Fruit fly (Drosophila melanogaster) whole organism, embryonic: ENCODE data around the gene CG7407.

Source experiments
- Atf-2 ChIP-seq: fragments of 200-800 bp; sonication (Bioruptor generic); optimal IDR thresholded peaks from 2 replicates; lab custom pipeline; 2016; ENCODE audit warnings: missing biosample characterization, missing genetic modification characterization
- B-H2 ChIP-seq: fragments of 200-800 bp; sonication (Bioruptor generic); optimal IDR thresholded peaks from 2 replicates; lab custom pipeline; 2018; ENCODE audit warnings: missing biosample characterization, mild to moderate bottlenecking, missing genetic modification characterization
- Blimp-1 ChIP-seq: fragments of 200-800 bp; sonication (Bioruptor generic); optimal IDR thresholded peaks from 3 replicates; lab custom pipeline; 2018; ENCODE audit warnings: missing biosample characterization, missing genetic modification characterization, mild to moderate bottlenecking, moderate library complexity, missing genetic modification reagents
- CG12155 ChIP-seq: fragments of 200-800 bp; sonication (Bioruptor generic); optimal IDR thresholded peaks from 3 replicates; lab custom pipeline; 2016; ENCODE audit warnings: missing biosample characterization, missing genetic modification characterization
- CG12744 ChIP-seq: fragments of 200-800 bp; sonication (Bioruptor generic); optimal IDR thresholded peaks from 2 replicates; lab custom pipeline; 2016; ENCODE audit warnings: missing biosample characterization, missing genetic modification characterization
- CG13296 ChIP-seq: fragments of 200-800 bp; sonication (Bioruptor generic); optimal IDR thresholded peaks from 3 replicates; lab custom pipeline; 2018; ENCODE audit warnings: missing biosample characterization, mild to moderate bottlenecking, missing genetic modification characterization
- CG13624 ChIP-seq: fragments of 200-800 bp; sonication (Bioruptor generic); optimal IDR thresholded peaks from 2 replicates; lab custom pipeline; 2016; ENCODE audit warnings: missing biosample characterization, missing genetic modification characterization
- CG14667 ChIP-seq: fragments of 200-800 bp; sonication (Bioruptor generic); IDR thresholded peaks from 2 replicates; pipeline ENCODE4 v1.3.6; 2022; ENCODE audit warnings: missing biosample characterization, missing genetic modification characterization
- CG1647 ChIP-seq: fragments of 200-800 bp; sonication (Bioruptor generic); optimal IDR thresholded peaks from 3 replicates; lab custom pipeline; 2016; ENCODE audit warnings: missing biosample characterization, missing genetic modification characterization
- CG17568 ChIP-seq: fragments of 200-800 bp; sonication (Bioruptor generic); optimal IDR thresholded peaks from 2 replicates; lab custom pipeline; 2018; ENCODE audit warnings: missing biosample characterization, mild to moderate bottlenecking, missing genetic modification characterization, moderate library complexity
- CG30403 ChIP-seq: fragments of 200-800 bp; sonication (Bioruptor generic); optimal IDR thresholded peaks from 3 replicates; lab custom pipeline; 2016; ENCODE audit warnings: missing biosample characterization, missing genetic modification characterization
- CG3065 ChIP-seq: fragments of 200-800 bp; sonication (Bioruptor generic); optimal IDR thresholded peaks from 2 replicates; lab custom pipeline; 2016; ENCODE audit warnings: missing biosample characterization, missing genetic modification characterization
- CG32532 ChIP-seq: fragments of 200-800 bp; sonication (Bioruptor generic); IDR thresholded peaks from 2 replicates; pipeline ENCODE4 v1.3.6; 2022; ENCODE audit warnings: missing biosample characterization, missing genetic modification characterization
- CG4360 ChIP-seq: fragments of 200-800 bp; sonication (Bioruptor generic); IDR thresholded peaks from 2 replicates; pipeline ENCODE4 v1.3.6; 2022; ENCODE audit warnings: missing biosample characterization, missing genetic modification characterization
- CG4820 ChIP-seq: fragments of 200-800 bp; sonication (Bioruptor generic); optimal IDR thresholded peaks from 3 replicates; lab custom pipeline; 2016; ENCODE audit warnings: missing biosample characterization, missing genetic modification characterization
- CG4854 ChIP-seq: fragments of 200-800 bp; sonication (Bioruptor generic); optimal IDR thresholded peaks from 2 replicates; lab custom pipeline; 2016; ENCODE audit warnings: missing biosample characterization, missing genetic modification characterization, inconsistent platforms
- CG5953 ChIP-seq: fragments of 200-800 bp; sonication (Bioruptor generic); IDR thresholded peaks from 2 replicates; pipeline ENCODE4 v1.3.6; 2022; ENCODE audit warnings: missing biosample characterization, missing genetic modification characterization
- CG6854 ChIP-seq: fragments of 200-800 bp; sonication (Bioruptor generic); optimal IDR thresholded peaks from 3 replicates; lab custom pipeline; 2017; ENCODE audit warnings: missing biosample characterization, mild to moderate bottlenecking, missing genetic modification characterization
- CG7271 ChIP-seq: fragments of 200-800 bp; sonication (Bioruptor generic); optimal IDR thresholded peaks from 2 replicates; lab custom pipeline; 2018; ENCODE audit warnings: missing biosample characterization, mild to moderate bottlenecking, missing genetic modification characterization, moderate library complexity
- CG7786 ChIP-seq: fragments of 200-800 bp; sonication (Bioruptor generic); optimal IDR thresholded peaks from 2 replicates; lab custom pipeline; 2016; ENCODE audit warnings: missing biosample characterization, missing genetic modification characterization
- CG8388 ChIP-seq: fragments of 200-800 bp; sonication (Bioruptor generic); optimal IDR thresholded peaks from 2 replicates; lab custom pipeline; 2019; ENCODE audit warnings: missing biosample characterization, mild to moderate bottlenecking, missing genetic modification characterization, moderate library complexity
- CG9876 ChIP-seq: fragments of 200-800 bp; sonication (Bioruptor generic); optimal IDR thresholded peaks from 2 replicates; lab custom pipeline; 2016; ENCODE audit warnings: missing biosample characterization, missing genetic modification characterization
- CkIIα-i1 ChIP-seq: fragments of 200-800 bp; sonication (Bioruptor generic); IDR thresholded peaks from 2 replicates; pipeline ENCODE4 v1.3.6; 2022; ENCODE audit warnings: missing biosample characterization, missing genetic modification characterization
- Dfd ChIP-seq, 2 experiments: fragments of >200 bp; optimal IDR thresholded peaks; 2 replicates each; lab custom pipeline; 2017; ENCODE audit warnings: missing biosample characterization in 2 of 2, missing genetic modification characterization in 2 of 2
- Hr3 ChIP-seq: fragments of 200-800 bp; sonication (Bioruptor generic); optimal IDR thresholded peaks from 3 replicates; lab custom pipeline; 2016; ENCODE audit warnings: missing biosample characterization, missing genetic modification characterization
- MESR4 ChIP-seq: fragments of 200-800 bp; sonication (Bioruptor generic); optimal IDR thresholded peaks from 2 replicates; lab custom pipeline; 2018; ENCODE audit warnings: missing biosample characterization, mild to moderate bottlenecking, missing genetic modification characterization, moderate library complexity
- Nf-YA ChIP-seq: fragments of 200-800 bp; sonication (Bioruptor generic); IDR thresholded peaks from 2 replicates; pipeline ENCODE4 v1.3.6; 2022; ENCODE audit warnings: missing biosample characterization, missing genetic modification characterization
- Sox100B ChIP-seq: fragments of 200-800 bp; sonication (Bioruptor generic); optimal IDR thresholded peaks from 3 replicates; lab custom pipeline; 2018; ENCODE audit warnings: missing biosample characterization, mild to moderate bottlenecking, missing genetic modification characterization
- Ssrp ChIP-seq: fragments of 200-800 bp; sonication (Bioruptor generic); optimal IDR thresholded peaks from 2 replicates; lab custom pipeline; 2018; ENCODE audit warnings: missing biosample characterization, mild to moderate bottlenecking, missing genetic modification characterization, moderate library complexity
- ase ChIP-seq: fragments of 200-800 bp; sonication (Bioruptor generic); IDR thresholded peaks from 3 replicates; pipeline ENCODE4 v1.3.6; 2022; ENCODE audit warnings: missing biosample characterization, missing genetic modification characterization
- bab2 ChIP-seq: fragments of 200-800 bp; sonication (Bioruptor generic); optimal IDR thresholded peaks from 2 replicates; lab custom pipeline; 2016; ENCODE audit warnings: missing biosample characterization, missing genetic modification characterization
- hbn ChIP-seq: fragments of 200-800 bp; sonication (Bioruptor generic); IDR thresholded peaks from 2 replicates; pipeline ENCODE4 v1.3.6; 2022; ENCODE audit warnings: missing biosample characterization, missing genetic modification characterization; ENCODE audit not compliant: partially characterized antibody
- lilli ChIP-seq: fragments of 200-800 bp; sonication (Bioruptor generic); optimal IDR thresholded peaks from 3 replicates; lab custom pipeline; 2016; ENCODE audit warnings: missing biosample characterization, missing genetic modification characterization
- lov ChIP-seq, 2 experiments: fragments of 200-800 bp in 1 of 2; fragments of >200 bp in 1 of 2; sonication (Bioruptor generic) in 1 of 2; IDR thresholded peaks in 1 of 2; optimal IDR thresholded peaks in 1 of 2; 2 replicates in 1 of 2; 3 replicates in 1 of 2; pipeline versions ENCODE4 v1.3.6 to Lab custom; 2017 to 2022; ENCODE audit warnings: missing biosample characterization in 1 of 2, missing genetic modification characterization in 1 of 2
- nmo ChIP-seq: fragments of 200-800 bp; sonication (Bioruptor generic); optimal IDR thresholded peaks from 2 replicates; lab custom pipeline; 2018; ENCODE audit warnings: missing biosample characterization, mild to moderate bottlenecking, missing genetic modification characterization, moderate library complexity
- nom ChIP-seq: fragments of 200-800 bp; sonication (Bioruptor generic); optimal IDR thresholded peaks from 2 replicates; lab custom pipeline; 2017; ENCODE audit warnings: missing biosample characterization, missing genetic modification characterization, mild to moderate bottlenecking, moderate library complexity, missing genetic modification reagents
- otp ChIP-seq: fragments of 200-800 bp; sonication (Bioruptor generic); IDR thresholded peaks from 3 replicates; pipeline ENCODE4, ENCODE4 v1.3.6; 2022; ENCODE audit warnings: missing biosample characterization, missing genetic modification characterization
- pan ChIP-seq, 4 experiments: fragments of >200 bp in 3 of 4; fragments of 200-800 bp in 1 of 4; sonication (Bioruptor generic) in 1 of 4; optimal IDR thresholded peaks in 3 of 4; IDR thresholded peaks in 1 of 4; 2 replicates each; pipeline versions ENCODE4 v1.3.6 to Lab custom; 2017 to 2022; ENCODE audit warnings: missing biosample characterization in 2 of 4, missing genetic modification characterization in 2 of 4, mixed read lengths in 1 of 4
- pros ChIP-seq: fragments of 200-800 bp; sonication (Bioruptor generic); optimal IDR thresholded peaks from 3 replicates; lab custom pipeline; 2019; ENCODE audit warnings: missing biosample characterization, mild to moderate bottlenecking, missing genetic modification characterization, moderate library complexity
- sqz ChIP-seq: fragments of 200-800 bp; sonication (Bioruptor generic); optimal IDR thresholded peaks from 3 replicates; lab custom pipeline; 2018; ENCODE audit warnings: missing biosample characterization, mild to moderate bottlenecking, missing genetic modification characterization
- ssp ChIP-seq: fragments of 200-800 bp; sonication (Bioruptor generic); IDR thresholded peaks from 2 replicates; pipeline ENCODE4 v1.3.6; 2022; ENCODE audit warnings: missing biosample characterization, missing genetic modification characterization
- stwl ChIP-seq: fragments of 200-800 bp; sonication (Bioruptor generic); optimal IDR thresholded peaks from 3 replicates; lab custom pipeline; 2018; ENCODE audit warnings: missing biosample characterization, mild to moderate bottlenecking, missing genetic modification characterization, moderate library complexity
- tgo ChIP-seq: fragments of 200-800 bp; sonication (Bioruptor generic); IDR thresholded peaks from 3 replicates; pipeline ENCODE4 v1.3.6; 2022; ENCODE audit warnings: missing biosample characterization, missing genetic modification characterization
- tll ChIP-seq, 2 experiments: fragments of 200-800 bp in 1 of 2; fragments of >200 bp in 1 of 2; sonication (Bioruptor generic) in 1 of 2; optimal IDR thresholded peaks; 2 replicates each; lab custom pipeline; 2017 to 2019; ENCODE audit warnings: missing biosample characterization in 2 of 2, missing genetic modification characterization in 2 of 2, mild to moderate bottlenecking in 1 of 2, moderate library complexity in 1 of 2
- usp ChIP-seq: fragments of >200 bp; optimal IDR thresholded peaks from 2 replicates; lab custom pipeline; 2017; ENCODE audit warnings: missing biosample characterization, missing genetic modification characterization
- vnd ChIP-seq: fragments of 200-800 bp; sonication (Bioruptor generic); IDR thresholded peaks from 3 replicates; pipeline ENCODE4 v1.3.6; 2022; ENCODE audit warnings: missing biosample characterization, missing genetic modification characterization; ENCODE audit not compliant: partially characterized antibody
- z ChIP-seq: fragments of 200-800 bp; sonication (Bioruptor generic); IDR thresholded peaks from 3 replicates; pipeline ENCODE4 v1.3.6; 2022; ENCODE audit warnings: missing biosample characterization, missing genetic modification characterization

CG7407 gene

dm6 chr3L:21839720-21840641 lies 16.7 kb downstream of the CG7407 start (continued):
- TF ChIP-seq sqz (GFP tag; lab: Kevin White, UChicago) (no peak), lilli (GFP tag; lab: Kevin White, UChicago) (peak; percentile 95), bab2 (peak; percentile 89), CG5953 (peak; percentile 90), CG17568 (GFP tag; lab: Kevin White, UChicago) (peak; percentile 87), CG30403 (GFP tag; lab: Kevin White, UChicago) (peak; percentile 95), Sox100B (peak; percentile 97), Ssrp (tag; lab: Kevin White, UChicago) (peak; percentile 91), CG9876 (GFP tag; lab: Kevin White, UChicago) (peak; percentile 78), CG8388 (GFP tag; lab: Kevin White, UChicago) (peak; percentile 90), CG13624 (GFP tag; lab: Kevin White, UChicago) (peak; percentile 94), Dfd (GFP tag; optimal IDR thresholded peaks at IDR 0.05; lab: Kevin White, UChicago) (no peak), vnd (0 out of 3 replicates have a peak, but pooled peaks have one; percentile 30), CG12155 (peak; percentile 84), CG4854 (GFP tag; lab: Kevin White, UChicago) (peak; percentile 91), CG1647 (GFP tag; lab: Kevin White, UChicago) (peak; percentile 96), B-H2 (GFP tag; lab: Kevin White, UChicago) (peak; percentile 82), CG14667 (GFP tag; lab: Robert Waterston, UW) (peak; percentile 89), CG4820 (peak; percentile 94), otp (GFP tag; lab: Robert Waterston, UW) (peak; percentile 86), nmo (GFP tag; lab: Kevin White, UChicago) (peak; percentile 96), Blimp-1 (GFP tag; lab: Kevin White, UChicago) (peak; percentile 91), CG3065 (GFP tag; lab: Kevin White, UChicago) (peak; percentile 66), usp (no peak), CG4360 (peak; percentile 80), Atf-2 (GFP tag; lab: Kevin White, UChicago) (peak; percentile 93), ssp (GFP tag; lab: Robert Waterston, UW) (peak; percentile 84), CG7786 (GFP tag; lab: Kevin White, UChicago) (peak; percentile 87), z (GFP tag; lab: Robert Waterston, UW) (peak; percentile 61; the same call in 1 of the 3 replicates), stwl (tag; lab: Kevin White, UChicago) (peak; percentile 3), hbn (no peak), CG7271 (tag; lab: Kevin White, UChicago) (peak; percentile 42), CG13296 (GFP tag; lab: Kevin White, UChicago) (peak; percentile 94), pros (no peak), CG32532 (GFP tag; lab: Robert Waterston, UW) (peak; percentile 89), MESR4 (GFP tag; lab: Kevin White, UChicago) (peak; percentile 4), CkIIα-i1 (GFP tag; lab: Robert Waterston, UW) (peak; percentile 78), ase (GFP tag; lab: Robert Waterston, UW) (peak; percentile 73; the same call in 2 of the 3 replicates), tll (GFP tag; optimal IDR thresholded peaks at IDR 0.05; lab: Kevin White, UChicago) (peak in 1 of 2 experiments; percentile 3), CG12744 (peak; percentile 91), CG6854 (GFP tag; lab: Kevin White, UChicago) (peak; percentile 88), pan (optimal IDR thresholded peaks at IDR 0.05; lab: Kevin White, UChicago) (no peak), pan (GFP tag; optimal IDR thresholded peaks at IDR 0.05 in 1 of 2, IDR thresholded peaks at IDR 0.05 in 1 of 2) (peak in 1 of 2 experiments; percentile 95), lov (optimal IDR thresholded peaks at IDR 0.05; lab: Kevin White, UChicago) (no peak), lov (GFP tag; IDR thresholded peaks at IDR 0.05; lab: Robert Waterston, UW) (peak; percentile 85), nom (GFP tag; lab: Kevin White, UChicago) (peak; percentile 89), Hr3 (GFP tag; lab: Kevin White, UChicago) (peak; percentile 91), Nf-YA (GFP tag; lab: Robert Waterston, UW) (peak; percentile 83), tgo (GFP tag; lab: Robert Waterston, UW) (peak; percentile 93)
